Worm (Caenorhabditis elegans) whole organism, mixed stage, embryonic: Measurements from ENCODE around the gene F43G6.10.

ENCODE experiments used
- drap-1 ChIP-seq: fragments of 200-800 bp; sonication (Bioruptor generic); optimal IDR thresholded peaks from 3 replicates; lab custom pipeline; 2018; ENCODE audit warnings: mild to moderate bottlenecking, missing genetic modification characterization, missing compliant biosample characterization
- sptf-1 ChIP-seq: sonication (generic microtip); optimal IDR thresholded peaks from 2 replicates; lab custom pipeline; 2017; ENCODE audit warnings: mild to moderate bottlenecking, missing genetic modification characterization, moderate library complexity, missing compliant biosample characterization

DNA sequence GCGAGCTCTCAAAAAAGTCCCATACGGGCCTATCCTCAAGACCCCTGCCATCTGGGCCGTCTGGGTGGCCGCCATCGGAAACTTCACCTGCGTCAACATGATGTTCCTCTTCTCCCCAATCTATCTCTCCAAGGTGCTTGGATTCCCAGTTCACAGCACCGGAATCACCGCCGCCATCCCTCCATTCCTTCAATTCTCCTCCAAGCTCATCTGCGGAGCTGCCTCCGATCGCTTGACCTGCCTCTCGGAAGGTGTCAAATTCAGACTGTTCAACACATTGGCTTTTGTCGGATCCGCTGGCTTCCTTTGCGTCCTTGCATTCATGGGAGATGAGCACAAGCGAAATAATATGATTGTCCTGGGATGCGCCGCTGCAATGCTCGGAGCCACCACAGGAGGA, 35.8 kb downstream of the F43G6.10 start:
- no peak for TF ChIP-seq sptf-1
- TF ChIP-seq drap-1 (GFP tag; lab: Kevin White, UChicago), result no peak
